Worm (Caenorhabditis elegans) whole organism, young adult: ENCODE data around the gene lrx-1.

ENCODE experiments used
- B0019.2 ChIP-seq: fragments of 200-800 bp; sonication (Bioruptor generic); conservative IDR thresholded peaks from 2 replicates; pipeline ENCODE4 v1.3.6; 2022; ENCODE audit warnings: missing genetic modification reagents, missing genetic modification characterization, missing compliant biosample characterization
- B0035.1 ChIP-seq: sonication (generic microtip); optimal IDR thresholded peaks from 2 replicates; lab custom pipeline; 2016; ENCODE audit warnings: missing genetic modification characterization, mild to moderate bottlenecking, missing compliant biosample characterization, missing genotype, missing genetic modification reagents
- D2030.7 ChIP-seq: fragments of 200-800 bp; sonication (Bioruptor generic); IDR thresholded peaks from 2 replicates; pipeline ENCODE4 v1.3.6; 2022; ENCODE audit warnings: missing genetic modification reagents, missing genetic modification characterization, missing compliant biosample characterization
- F10E7.11 ChIP-seq: sonication (generic microtip); optimal IDR thresholded peaks from 2 replicates; lab custom pipeline; 2017; ENCODE audit warnings: mild to moderate bottlenecking, missing genetic modification characterization, moderate library complexity, missing compliant biosample characterization
- F23B12.7 ChIP-seq: sonication (generic microtip); optimal IDR thresholded peaks from 2 replicates; lab custom pipeline; 2017; ENCODE audit warnings: missing genetic modification characterization, mild to moderate bottlenecking, missing compliant biosample characterization, antibody characterized with exemption, moderate library complexity; ENCODE audit not compliant: insufficient read depth
- F33H1.4 ChIP-seq: fragments of 200-800 bp; sonication (Bioruptor generic); IDR thresholded peaks from 2 replicates; pipeline ENCODE4 v1.3.6; 2022; ENCODE audit warnings: missing genetic modification reagents, missing genetic modification characterization, missing compliant biosample characterization
- F49E8.2 ChIP-seq: sonication (generic microtip); optimal IDR thresholded peaks from 3 replicates; lab custom pipeline; 2017; ENCODE audit warnings: missing genetic modification characterization, mild to moderate bottlenecking, missing compliant biosample characterization, antibody characterized with exemption, moderate library complexity; ENCODE audit not compliant: insufficient read depth
- F55B11.4 ChIP-seq: sonication (generic microtip); optimal IDR thresholded peaks from 2 replicates; lab custom pipeline; 2016; ENCODE audit warnings: missing compliant biosample characterization, missing genetic modification characterization, borderline replicate concordance; ENCODE audit not compliant: insufficient read depth
- K11D2.4 ChIP-seq: fragments of 200-800 bp; sonication (Bioruptor generic); IDR thresholded peaks from 2 replicates; pipeline ENCODE4 v1.3.6; 2022; ENCODE audit warnings: missing genetic modification reagents, missing genetic modification characterization, missing compliant biosample characterization
- Y67H2A.10 ChIP-seq: fragments of 200-800 bp; sonication (Bioruptor generic); conservative IDR thresholded peaks from 2 replicates; pipeline ENCODE4 v1.3.6; 2022; ENCODE audit warnings: missing genetic modification reagents, missing genetic modification characterization, missing compliant biosample characterization
- akir-1 ChIP-seq: fragments of 200-800 bp; sonication (Bioruptor generic); optimal IDR thresholded peaks from 2 replicates; lab custom pipeline; 2018; ENCODE audit warnings: mild to moderate bottlenecking, missing genetic modification characterization, moderate library complexity, missing compliant biosample characterization
- aptf-2 ChIP-seq: fragments of 200-800 bp; sonication (Bioruptor generic); conservative IDR thresholded peaks from 2 replicates; pipeline ENCODE4 v1.3.6; 2022; ENCODE audit warnings: missing genetic modification reagents, missing genetic modification characterization, missing compliant biosample characterization
- attf-5 ChIP-seq: fragments of 200-800 bp; sonication (Bioruptor generic); optimal IDR thresholded peaks from 2 replicates; lab custom pipeline; 2018; ENCODE audit warnings: mild to moderate bottlenecking, missing genetic modification characterization, missing compliant biosample characterization
- bed-1 ChIP-seq: fragments of 200-800 bp; sonication (Bioruptor generic); IDR thresholded peaks from 2 replicates; pipeline ENCODE4 v1.3.6; 2022; ENCODE audit warnings: missing genetic modification reagents, missing genetic modification characterization, missing compliant biosample characterization
- bed-2 ChIP-seq: fragments of 200-800 bp; sonication (Bioruptor generic); IDR thresholded peaks from 2 replicates; pipeline ENCODE4 v1.3.6; 2022; ENCODE audit warnings: missing genetic modification reagents, missing genetic modification characterization, missing compliant biosample characterization
- ceh-100 ChIP-seq: fragments of 200-800 bp; sonication (Bioruptor generic); IDR thresholded peaks from 2 replicates; pipeline ENCODE4 v1.3.6; 2022; ENCODE audit warnings: missing genetic modification reagents, missing genetic modification characterization, missing compliant biosample characterization
- ceh-27 ChIP-seq: fragments of 200-800 bp; sonication (Bioruptor generic); optimal IDR thresholded peaks from 2 replicates; lab custom pipeline; 2018; ENCODE audit warnings: mild to moderate bottlenecking, missing genetic modification characterization, moderate library complexity, missing compliant biosample characterization
- ceh-40 ChIP-seq: fragments of 200-800 bp; sonication (Bioruptor generic); IDR thresholded peaks from 2 replicates; pipeline ENCODE4 v1.3.6; 2022; ENCODE audit warnings: missing genetic modification characterization, missing compliant biosample characterization
- die-1 ChIP-seq: sonication (generic microtip); optimal IDR thresholded peaks from 2 replicates; lab custom pipeline; 2016; ENCODE audit warnings: missing genotype, mild to moderate bottlenecking, missing genetic modification characterization, missing compliant biosample characterization
- dpl-1 ChIP-seq: fragments of 150-350 bp; optimal IDR thresholded peaks from 2 replicates; lab custom pipeline; 2014; ENCODE audit warnings: missing biosample characterization, missing genetic modification reagents, missing genetic modification characterization
- egl-18 ChIP-seq: fragments of 200-800 bp; sonication (Bioruptor generic); IDR thresholded peaks from 2 replicates; pipeline ENCODE4 v1.3.6; 2022; ENCODE audit warnings: missing genetic modification reagents, missing genetic modification characterization, missing compliant biosample characterization
- egl-44 ChIP-seq: fragments of 200-800 bp; sonication (Bioruptor generic); IDR thresholded peaks from 2 replicates; pipeline ENCODE4 v1.3.6; 2022; ENCODE audit warnings: missing genetic modification reagents, missing genetic modification characterization, missing compliant biosample characterization
- egrh-3 ChIP-seq: fragments of 200-800 bp; sonication (Bioruptor generic); IDR thresholded peaks from 2 replicates; pipeline ENCODE4 v1.3.6; 2022; ENCODE audit warnings: missing genetic modification reagents, missing genetic modification characterization, missing compliant biosample characterization
- ekl-4 ChIP-seq: fragments of 200-800 bp; sonication (Bioruptor generic); IDR thresholded peaks from 2 replicates; pipeline ENCODE4 v1.3.6; 2022; ENCODE audit warnings: missing genetic modification reagents, missing genetic modification characterization, missing compliant biosample characterization
- fkh-3 ChIP-seq: sonication (generic microtip); optimal IDR thresholded peaks from 2 replicates; lab custom pipeline; 2016; ENCODE audit warnings: mild to moderate bottlenecking, missing genetic modification characterization, missing compliant biosample characterization
- gei-17 ChIP-seq: fragments of 200-800 bp; sonication (Bioruptor generic); optimal IDR thresholded peaks from 2 replicates; lab custom pipeline; 2018; ENCODE audit warnings: mild to moderate bottlenecking, missing genetic modification characterization, missing compliant biosample characterization
- hlh-26 ChIP-seq: fragments of 200-800 bp; sonication (Bioruptor generic); conservative IDR thresholded peaks from 2 replicates; pipeline ENCODE4 v1.3.6; 2022; ENCODE audit warnings: missing genetic modification reagents, missing genetic modification characterization, missing compliant biosample characterization
- hmg-20 ChIP-seq: fragments of 200-800 bp; sonication (Bioruptor generic); IDR thresholded peaks from 2 replicates; pipeline ENCODE4 v1.3.6; 2022; ENCODE audit warnings: missing genetic modification reagents, missing genetic modification characterization, missing compliant biosample characterization
- lin-26 ChIP-seq: fragments of 200-800 bp; sonication (Bioruptor generic); IDR thresholded peaks from 2 replicates; pipeline ENCODE4 v1.3.6; 2022; ENCODE audit warnings: missing genetic modification reagents, missing genetic modification characterization, missing compliant biosample characterization
- madf-3 ChIP-seq: fragments of 200-800 bp; sonication (Bioruptor generic); IDR thresholded peaks from 2 replicates; pipeline ENCODE4 v1.3.6; 2022; ENCODE audit warnings: missing genetic modification reagents, missing genetic modification characterization, missing compliant biosample characterization
- madf-6 ChIP-seq: fragments of 200-800 bp; sonication (Bioruptor generic); IDR thresholded peaks from 2 replicates; pipeline ENCODE4 v1.3.6; 2022; ENCODE audit warnings: missing genetic modification reagents, missing genetic modification characterization, missing compliant biosample characterization
- madf-8 ChIP-seq: fragments of 200-800 bp; sonication (Bioruptor generic); conservative IDR thresholded peaks from 2 replicates; pipeline ENCODE4 v1.3.6; 2022; ENCODE audit warnings: missing genetic modification reagents, missing genetic modification characterization, missing compliant biosample characterization
- nhr-120 ChIP-seq: fragments of 200-800 bp; sonication (Bioruptor generic); IDR thresholded peaks from 2 replicates; pipeline ENCODE4 v1.3.6; 2022; ENCODE audit warnings: missing genetic modification characterization, missing compliant biosample characterization
- nhr-27 ChIP-seq: fragments of 200-800 bp; sonication (Bioruptor generic); optimal IDR thresholded peaks from 2 replicates; lab custom pipeline; 2018; ENCODE audit warnings: mild to moderate bottlenecking, missing genetic modification characterization, moderate library complexity, missing compliant biosample characterization
- pbrm-1 ChIP-seq: fragments of 200-800 bp; sonication (Bioruptor generic); IDR thresholded peaks from 2 replicates; pipeline ENCODE4 v1.3.6; 2022; ENCODE audit warnings: missing genetic modification reagents, missing genetic modification characterization, missing compliant biosample characterization
- pha-4 ChIP-seq: fragments of 150-350 bp; sonication (generic microtip); optimal IDR thresholded peaks from 2 replicates; lab custom pipeline; 2014; ENCODE audit warnings: missing biosample characterization, missing genetic modification reagents, missing genetic modification characterization
- rec-8 ChIP-seq, 2 experiments: sonication (generic microtip); optimal IDR thresholded peaks; 2 replicates each; lab custom pipeline; 2016; ENCODE audit warnings: mild to moderate bottlenecking in 2 of 2, missing genetic modification characterization in 2 of 2, missing genetic modification reagents in 2 of 2, missing genotype in 2 of 2, missing biosample characterization in 1 of 2, missing compliant biosample characterization in 1 of 2, moderate library complexity in 1 of 2
- repo-1 ChIP-seq: sonication (generic microtip); optimal IDR thresholded peaks from 2 replicates; lab custom pipeline; 2017; ENCODE audit warnings: mild to moderate bottlenecking, missing genetic modification characterization, missing compliant biosample characterization
- sdz-38 ChIP-seq: sonication (generic microtip); optimal IDR thresholded peaks from 2 replicates; lab custom pipeline; 2016; ENCODE audit warnings: missing genotype, missing genetic modification characterization, missing compliant biosample characterization
- sea-2 ChIP-seq: fragments of 200-800 bp; sonication (Bioruptor generic); IDR thresholded peaks from 2 replicates; pipeline ENCODE4 v1.3.6; 2022; ENCODE audit warnings: missing genetic modification characterization, missing compliant biosample characterization
- snpc-4 ChIP-seq, 5 experiments: fragments of 150-350 bp in 1 of 5; sonication (generic microtip) in 4 of 5; optimal IDR thresholded peaks; 2 replicates each; lab custom pipeline; 2014 to 2018; ENCODE audit warnings: missing genetic modification characterization in 5 of 5, missing biosample characterization in 3 of 5, antibody characterized with exemption in 2 of 5, mild to moderate bottlenecking in 2 of 5, missing compliant biosample characterization in 2 of 5, missing genotype in 2 of 5, moderate library complexity in 2 of 5, missing genetic modification reagents in 1 of 5
- tbp1 ChIP-seq: fragments of 200-800 bp; sonication (Bioruptor generic); optimal IDR thresholded peaks from 2 replicates; lab custom pipeline; 2018; ENCODE audit warnings: mild to moderate bottlenecking, missing genetic modification characterization, missing compliant biosample characterization
- tbx-9 ChIP-seq: sonication (generic microtip); optimal IDR thresholded peaks from 2 replicates; lab custom pipeline; 2016; ENCODE audit warnings: borderline replicate concordance, missing genetic modification characterization, inconsistent platforms, missing compliant biosample characterization
- zim-3 ChIP-seq: sonication (generic microtip); optimal IDR thresholded peaks from 2 replicates; lab custom pipeline; 2017; ENCODE audit warnings: mild to moderate bottlenecking, missing genetic modification characterization, moderate library complexity, missing compliant biosample characterization
- ztf-22 ChIP-seq: fragments of 200-800 bp; sonication (Bioruptor generic); optimal IDR thresholded peaks from 2 replicates; lab custom pipeline; 2018; ENCODE audit warnings: mild to moderate bottlenecking, missing genetic modification characterization, moderate library complexity, missing compliant biosample characterization
- ztf-25 ChIP-seq: fragments of 200-800 bp; sonication (Bioruptor generic); IDR thresholded peaks from 2 replicates; pipeline ENCODE4 v1.3.6; 2022; ENCODE audit warnings: missing genetic modification reagents, missing genetic modification characterization, missing compliant biosample characterization

lrx-1 gene

ce11 chrV:12303453-12304077, 51.2 kb downstream of the lrx-1 start (continued):
- TF ChIP-seq gei-17 (GFP tag; lab: Kevin White, UChicago), result peak; percentile 93
- peak; percentile 96 for TF ChIP-seq hmg-20 (GFP tag; lab: Robert Waterston, UW)
- TF ChIP-seq die-1, result peak; percentile 99
- TF ChIP-seq F49E8.2 (tag; lab: Kevin White, UChicago), result peak; percentile 80
- peak; percentile 99 for TF ChIP-seq egl-18
- peak; percentile 92 for TF ChIP-seq madf-6
- peak; percentile 99 for TF ChIP-seq ekl-4 (GFP tag; lab: Robert Waterston, UW)
- TF ChIP-seq egrh-3 (GFP tag; lab: Robert Waterston, UW), result peak; percentile 82
- TF ChIP-seq nhr-120 (GFP tag; lab: Robert Waterston, UW), result peak; percentile 100
- peak; percentile 89 for TF ChIP-seq B0019.2 (GFP tag; lab: Robert Waterston, UW)
- TF ChIP-seq snpc-4 (GFP tag; optimal IDR thresholded peaks at IDR 0.05; lab: Kevin White, UChicago), result peak; percentile 87
- peak in 3 of 4 experiments; percentile 83 to 87 (median 86) for TF ChIP-seq snpc-4 (tag; optimal IDR thresholded peaks at IDR 0.05; lab: Kevin White, UChicago)
- TF ChIP-seq akir-1 (GFP tag; lab: Kevin White, UChicago), result peak; percentile 89
- TF ChIP-seq tbx-9 (tag; lab: Kevin White, UChicago), result peak; percentile 99
- TF ChIP-seq lin-26, result peak; percentile 99
- peak; percentile 87 for TF ChIP-seq Y67H2A.10 (GFP tag; lab: Robert Waterston, UW)
- peak; percentile 87 for TF ChIP-seq hlh-26 (GFP tag; lab: Robert Waterston, UW)
- TF ChIP-seq ceh-27 (GFP tag; lab: Kevin White, UChicago), result peak; percentile 99
- TF ChIP-seq K11D2.4 (GFP tag; lab: Robert Waterston, UW), result peak; percentile 93
- TF ChIP-seq F23B12.7 (tag; lab: Kevin White, UChicago), result peak; percentile 95
- TF ChIP-seq nhr-27, result peak; percentile 100
- TF ChIP-seq tbp1 (GFP tag; lab: Kevin White, UChicago), result peak; percentile 96
- peak; percentile 96 for TF ChIP-seq B0035.1 (tag; lab: Kevin White, UChicago)
- TF ChIP-seq egl-44 (GFP tag; lab: Robert Waterston, UW), result peak; percentile 99
- peak; percentile 90 for TF ChIP-seq pbrm-1 (GFP tag; lab: Robert Waterston, UW)
- TF ChIP-seq ceh-100, result peak; percentile 86
- TF ChIP-seq sdz-38 (tag; lab: Kevin White, UChicago), result peak; percentile 76
- peak; percentile 96 for TF ChIP-seq bed-2 (GFP tag; lab: Robert Waterston, UW)
- peak; percentile 100 for TF ChIP-seq bed-1 (GFP tag; lab: Robert Waterston, UW)
- peak; percentile 97 for TF ChIP-seq attf-5 (GFP tag; lab: Kevin White, UChicago)
- peak; percentile 95 for TF ChIP-seq madf-3
- TF ChIP-seq F33H1.4 (GFP tag; lab: Robert Waterston, UW), result peak; percentile 74
- peak; percentile 97 for TF ChIP-seq ceh-40 (GFP tag; lab: Robert Waterston, UW)
- peak; percentile 99 for TF ChIP-seq sea-2 (GFP tag; lab: Robert Waterston, UW)
- no peak for TF ChIP-seq pha-4 (tag; lab: Kevin White, UChicago)
- TF ChIP-seq fkh-3 (tag; lab: Kevin White, UChicago), result peak; percentile 100
- TF ChIP-seq D2030.7 (GFP tag; lab: Robert Waterston, UW), result peak; percentile 90
- peak; percentile 99 for TF ChIP-seq zim-3
- TF ChIP-seq F10E7.11 (tag; lab: Kevin White, UChicago), result peak; percentile 100
- peak; percentile 58 for TF ChIP-seq F55B11.4 (tag; lab: Kevin White, UChicago)
- peak; percentile 99 for TF ChIP-seq repo-1 (tag; lab: Kevin White, UChicago)
- peak; percentile 85 for TF ChIP-seq aptf-2 (GFP tag; lab: Robert Waterston, UW)
- peak; percentile 98 for TF ChIP-seq ztf-25 (GFP tag; lab: Robert Waterston, UW)
- TF ChIP-seq ztf-22 (GFP tag; lab: Kevin White, UChicago), result peak; percentile 96
- TF ChIP-seq dpl-1 (GFP tag; lab: Kevin White, UChicago), result peak; percentile 44
- peak; percentile 96 to 99 for TF ChIP-seq rec-8 (tag; optimal IDR thresholded peaks at IDR 0.05; lab: Kevin White, UChicago)
- peak; percentile 81 for TF ChIP-seq madf-8
